Fruit fly (Drosophila melanogaster) S2 (cell line): ENCODE data around the gene CG34260.

Source experiments
- CG8478 ChIP-seq: fragments of >200 bp; optimal IDR thresholded peaks from 2 replicates; lab custom pipeline; 2018
- CTCF ChIP-seq, 2 experiments: fragments of >200 bp; optimal IDR thresholded peaks; 2 replicates each; lab custom pipeline; 2018

dm6 chr3L:20748577-20748976, 34.7 kb downstream of the CG34260 start:
- no peak for TF ChIP-seq CTCF (optimal IDR thresholded peaks at IDR 0.05; lab: Kevin White, UChicago)
- no peak for TF ChIP-seq CG8478
